Worm (Caenorhabditis elegans) whole organism, young adult: ENCODE measurements around the gene mdt-10.

Experiments used
- B0336.3 ChIP-seq: fragments of 200-800 bp; sonication (Bioruptor generic); IDR thresholded peaks from 2 replicates; pipeline ENCODE4 v1.3.6; 2022; ENCODE audit warnings: missing genetic modification characterization, missing compliant biosample characterization
- C17E4.6 ChIP-seq: fragments of 200-800 bp; sonication (Bioruptor generic); IDR thresholded peaks from 2 replicates; pipeline ENCODE4 v1.3.6; 2022; ENCODE audit warnings: missing genetic modification reagents, missing genetic modification characterization, missing compliant biosample characterization
- F10E7.11 ChIP-seq: sonication (generic microtip); optimal IDR thresholded peaks from 2 replicates; lab custom pipeline; 2017; ENCODE audit warnings: mild to moderate bottlenecking, missing genetic modification characterization, moderate library complexity, missing compliant biosample characterization
- F33H1.4 ChIP-seq: fragments of 200-800 bp; sonication (Bioruptor generic); IDR thresholded peaks from 2 replicates; pipeline ENCODE4 v1.3.6; 2022; ENCODE audit warnings: missing genetic modification reagents, missing genetic modification characterization, missing compliant biosample characterization
- F37B4.10 ChIP-seq: fragments of 200-800 bp; sonication (Bioruptor generic); IDR thresholded peaks from 2 replicates; pipeline ENCODE4 v1.3.6; 2022; ENCODE audit warnings: missing genetic modification characterization, missing compliant biosample characterization
- F39B2.1 ChIP-seq: fragments of 200-800 bp; sonication (Bioruptor generic); IDR thresholded peaks from 2 replicates; pipeline ENCODE4 v1.3.6; 2022; ENCODE audit warnings: missing genetic modification reagents, missing genetic modification characterization, missing compliant biosample characterization
- F52B5.7 ChIP-seq: sonication (generic microtip); optimal IDR thresholded peaks from 2 replicates; lab custom pipeline; 2016; ENCODE audit warnings: mild to moderate bottlenecking, missing genetic modification characterization, missing compliant biosample characterization
- K11D2.4 ChIP-seq: fragments of 200-800 bp; sonication (Bioruptor generic); IDR thresholded peaks from 2 replicates; pipeline ENCODE4 v1.3.6; 2022; ENCODE audit warnings: missing genetic modification reagents, missing genetic modification characterization, missing compliant biosample characterization
- Y53G8AR.9 ChIP-seq: fragments of 200-800 bp; sonication (Bioruptor generic); conservative IDR thresholded peaks from 2 replicates; pipeline ENCODE4 v1.3.6; 2022; ENCODE audit warnings: missing genetic modification reagents, missing genetic modification characterization, missing compliant biosample characterization
- Y79H2A.3 ChIP-seq: fragments of 200-800 bp; sonication (Bioruptor generic); conservative IDR thresholded peaks from 2 replicates; pipeline ENCODE4 v1.3.6; 2022; ENCODE audit warnings: missing genetic modification reagents, missing genetic modification characterization, missing compliant biosample characterization
- akir-1 ChIP-seq: fragments of 200-800 bp; sonication (Bioruptor generic); optimal IDR thresholded peaks from 2 replicates; lab custom pipeline; 2018; ENCODE audit warnings: mild to moderate bottlenecking, missing genetic modification characterization, moderate library complexity, missing compliant biosample characterization
- aptf-2 ChIP-seq: fragments of 200-800 bp; sonication (Bioruptor generic); conservative IDR thresholded peaks from 2 replicates; pipeline ENCODE4 v1.3.6; 2022; ENCODE audit warnings: missing genetic modification reagents, missing genetic modification characterization, missing compliant biosample characterization
- atf-7 ChIP-seq: sonication (generic microtip); optimal IDR thresholded peaks from 2 replicates; lab custom pipeline; 2017; ENCODE audit warnings: mild to moderate bottlenecking, missing genetic modification characterization, missing compliant biosample characterization
- ceh-100 ChIP-seq: fragments of 200-800 bp; sonication (Bioruptor generic); IDR thresholded peaks from 2 replicates; pipeline ENCODE4 v1.3.6; 2022; ENCODE audit warnings: missing genetic modification reagents, missing genetic modification characterization, missing compliant biosample characterization
- ceh-91 ChIP-seq: fragments of 200-800 bp; sonication (Bioruptor generic); IDR thresholded peaks from 2 replicates; pipeline ENCODE4 v1.3.6; 2022; ENCODE audit warnings: missing genetic modification reagents, missing genetic modification characterization, missing compliant biosample characterization
- die-1 ChIP-seq: sonication (generic microtip); optimal IDR thresholded peaks from 2 replicates; lab custom pipeline; 2016; ENCODE audit warnings: missing genotype, mild to moderate bottlenecking, missing genetic modification characterization, missing compliant biosample characterization
- dox-1 ChIP-seq: fragments of 200-800 bp; sonication (Bioruptor generic); IDR thresholded peaks from 2 replicates; pipeline ENCODE4 v1.3.6; 2022; ENCODE audit warnings: missing genetic modification reagents, missing genetic modification characterization, missing compliant biosample characterization
- dpff-1 ChIP-seq: sonication (generic microtip); optimal IDR thresholded peaks from 2 replicates; lab custom pipeline; 2017; ENCODE audit warnings: mild to moderate bottlenecking, missing genetic modification characterization, missing compliant biosample characterization
- egl-44 ChIP-seq: fragments of 200-800 bp; sonication (Bioruptor generic); IDR thresholded peaks from 2 replicates; pipeline ENCODE4 v1.3.6; 2022; ENCODE audit warnings: missing genetic modification reagents, missing genetic modification characterization, missing compliant biosample characterization
- ekl-4 ChIP-seq: fragments of 200-800 bp; sonication (Bioruptor generic); IDR thresholded peaks from 2 replicates; pipeline ENCODE4 v1.3.6; 2022; ENCODE audit warnings: missing genetic modification reagents, missing genetic modification characterization, missing compliant biosample characterization
- gei-17 ChIP-seq: fragments of 200-800 bp; sonication (Bioruptor generic); optimal IDR thresholded peaks from 2 replicates; lab custom pipeline; 2018; ENCODE audit warnings: mild to moderate bottlenecking, missing genetic modification characterization, missing compliant biosample characterization
- hmg-1.2 ChIP-seq: fragments of 200-800 bp; sonication (Bioruptor generic); IDR thresholded peaks from 2 replicates; pipeline ENCODE4 v1.3.6; 2022; ENCODE audit warnings: missing genetic modification reagents, missing genetic modification characterization, missing compliant biosample characterization
- hmg-20 ChIP-seq: fragments of 200-800 bp; sonication (Bioruptor generic); IDR thresholded peaks from 2 replicates; pipeline ENCODE4 v1.3.6; 2022; ENCODE audit warnings: missing genetic modification reagents, missing genetic modification characterization, missing compliant biosample characterization
- lag-1 ChIP-seq: fragments of 200-800 bp; sonication (Bioruptor generic); IDR thresholded peaks from 2 replicates; pipeline ENCODE4 v1.3.6; 2022; ENCODE audit warnings: missing genetic modification reagents, missing genetic modification characterization, missing compliant biosample characterization
- lin-54 ChIP-seq: fragments of 200-800 bp; sonication (Bioruptor generic); optimal IDR thresholded peaks from 2 replicates; lab custom pipeline; 2018; ENCODE audit warnings: mild to moderate bottlenecking, missing genetic modification characterization, missing compliant biosample characterization
- madf-10 ChIP-seq: sonication (generic microtip); optimal IDR thresholded peaks from 2 replicates; lab custom pipeline; 2016; ENCODE audit warnings: mild to moderate bottlenecking, missing genetic modification characterization, missing compliant biosample characterization
- madf-6 ChIP-seq: fragments of 200-800 bp; sonication (Bioruptor generic); IDR thresholded peaks from 2 replicates; pipeline ENCODE4 v1.3.6; 2022; ENCODE audit warnings: missing genetic modification reagents, missing genetic modification characterization, missing compliant biosample characterization
- mcd-1 ChIP-seq: fragments of 200-800 bp; sonication (Bioruptor generic); IDR thresholded peaks from 2 replicates; pipeline ENCODE4 v1.3.6; 2022; ENCODE audit warnings: missing genetic modification reagents, missing genetic modification characterization, missing compliant biosample characterization
- mel-28 ChIP-seq: sonication (generic microtip); optimal IDR thresholded peaks from 2 replicates; lab custom pipeline; 2016; ENCODE audit warnings: borderline replicate concordance, mild to moderate bottlenecking, missing genetic modification characterization, missing compliant biosample characterization
- nfyb-1 ChIP-seq: fragments of 200-800 bp; sonication (Bioruptor generic); IDR thresholded peaks from 2 replicates; pipeline ENCODE4 v1.3.6; 2022; ENCODE audit warnings: missing genetic modification reagents, missing genetic modification characterization, missing compliant biosample characterization
- nhr-27 ChIP-seq: fragments of 200-800 bp; sonication (Bioruptor generic); optimal IDR thresholded peaks from 2 replicates; lab custom pipeline; 2018; ENCODE audit warnings: mild to moderate bottlenecking, missing genetic modification characterization, moderate library complexity, missing compliant biosample characterization
- rcor-1 ChIP-seq: fragments of 200-800 bp; sonication (Bioruptor generic); IDR thresholded peaks from 2 replicates; pipeline ENCODE4 v1.3.6; 2022; ENCODE audit warnings: missing genetic modification reagents, missing genetic modification characterization, missing compliant biosample characterization
- sdz-38 ChIP-seq: sonication (generic microtip); optimal IDR thresholded peaks from 2 replicates; lab custom pipeline; 2016; ENCODE audit warnings: missing genotype, missing genetic modification characterization, missing compliant biosample characterization
- snpc-4 ChIP-seq, 5 experiments: fragments of 150-350 bp in 1 of 5; sonication (generic microtip) in 4 of 5; optimal IDR thresholded peaks; 2 replicates each; lab custom pipeline; 2014 to 2018; ENCODE audit warnings: missing genetic modification characterization in 5 of 5, missing biosample characterization in 3 of 5, antibody characterized with exemption in 2 of 5, mild to moderate bottlenecking in 2 of 5, missing compliant biosample characterization in 2 of 5, missing genotype in 2 of 5, moderate library complexity in 2 of 5, missing genetic modification reagents in 1 of 5
- sptf-2 ChIP-seq: fragments of 200-800 bp; sonication (Bioruptor generic); optimal IDR thresholded peaks from 2 replicates; lab custom pipeline; 2018; ENCODE audit warnings: mild to moderate bottlenecking, missing genetic modification characterization, missing compliant biosample characterization
- tbx-9 ChIP-seq: sonication (generic microtip); optimal IDR thresholded peaks from 2 replicates; lab custom pipeline; 2016; ENCODE audit warnings: borderline replicate concordance, missing genetic modification characterization, inconsistent platforms, missing compliant biosample characterization
- xnd-1 ChIP-seq: sonication (generic microtip); optimal IDR thresholded peaks from 2 replicates; lab custom pipeline; 2016; ENCODE audit warnings: missing genotype, missing genetic modification reagents, missing genetic modification characterization, missing compliant biosample characterization
- zim-3 ChIP-seq: sonication (generic microtip); optimal IDR thresholded peaks from 2 replicates; lab custom pipeline; 2017; ENCODE audit warnings: mild to moderate bottlenecking, missing genetic modification characterization, moderate library complexity, missing compliant biosample characterization
- ztf-25 ChIP-seq: fragments of 200-800 bp; sonication (Bioruptor generic); IDR thresholded peaks from 2 replicates; pipeline ENCODE4 v1.3.6; 2022; ENCODE audit warnings: missing genetic modification reagents, missing genetic modification characterization, missing compliant biosample characterization
- ztf-26 ChIP-seq: sonication (generic microtip); optimal IDR thresholded peaks from 2 replicates; lab custom pipeline; 2017; ENCODE audit warnings: missing genetic modification characterization, missing compliant biosample characterization
- ztf-28 ChIP-seq: fragments of 200-800 bp; sonication (Bioruptor generic); IDR thresholded peaks from 2 replicates; pipeline ENCODE4 v1.3.6; 2022; ENCODE audit warnings: missing genetic modification reagents, missing genetic modification characterization, missing compliant biosample characterization

Gene mdt-10

DNA sequence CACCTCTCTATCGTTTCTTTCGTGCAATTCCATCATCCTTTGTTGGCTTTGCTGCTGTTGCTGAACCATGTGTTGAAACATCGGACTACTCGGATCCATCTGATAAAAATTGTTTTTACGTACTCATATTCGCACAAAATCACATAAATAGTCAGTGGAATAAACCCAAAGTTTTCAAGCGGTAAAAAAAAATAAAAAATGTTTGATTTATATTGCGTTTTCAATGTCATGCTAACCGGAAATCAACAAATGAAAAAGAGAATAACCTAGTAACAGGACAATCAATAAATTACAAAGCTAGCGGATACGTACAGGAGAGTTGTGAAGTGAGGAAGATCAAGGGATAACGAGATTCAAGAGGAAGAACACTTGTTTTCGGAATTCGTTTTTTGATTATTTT lies at the start of gene mdt-10:
mdt-10 (minus strand) TSS at position 101 of the 400 bp plus-strand sequence.
- no peak for TF ChIP-seq die-1 (tag; lab: Kevin White, UChicago)
- TF ChIP-seq xnd-1 (tag; lab: Kevin White, UChicago): no peak
- no peak for TF ChIP-seq F33H1.4 (GFP tag; lab: Robert Waterston, UW)
- TF ChIP-seq dpff-1 (tag; lab: Kevin White, UChicago): no peak
- no peak for TF ChIP-seq lin-54 (GFP tag; lab: Kevin White, UChicago)
- no peak for TF ChIP-seq egl-44 (GFP tag; lab: Robert Waterston, UW)
- no peak for TF ChIP-seq K11D2.4 (GFP tag; lab: Robert Waterston, UW)
- no peak for TF ChIP-seq nfyb-1 (GFP tag; lab: Robert Waterston, UW)

DNA sequence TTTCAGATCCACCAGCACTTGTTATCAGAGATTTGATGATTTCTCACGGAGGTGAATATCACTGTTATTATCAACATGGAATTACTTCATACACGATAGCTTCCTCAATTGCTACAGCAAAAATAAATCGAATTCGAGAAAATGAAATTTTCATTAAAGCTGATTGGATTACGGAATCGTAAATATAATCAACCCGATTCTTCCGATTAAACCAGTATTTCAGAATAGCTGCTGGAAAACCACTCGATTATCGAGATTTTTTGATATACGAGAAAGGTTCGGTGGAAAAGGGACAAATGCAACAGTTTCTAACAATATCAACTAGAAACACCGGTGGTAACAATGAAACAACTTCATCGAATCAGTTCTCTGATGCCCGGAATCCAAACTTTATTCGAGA lies 47.1 kb upstream of the mdt-10 start:
- TF ChIP-seq F33H1.4 (GFP tag; lab: Robert Waterston, UW) (no peak), zim-3 (tag; lab: Kevin White, UChicago) (no peak), tbx-9 (tag; lab: Kevin White, UChicago) (no peak), mcd-1 (no peak), xnd-1 (tag; lab: Kevin White, UChicago) (no peak), hmg-20 (GFP tag; lab: Robert Waterston, UW) (no peak), akir-1 (GFP tag; lab: Kevin White, UChicago) (no peak), snpc-4 (GFP tag; optimal IDR thresholded peaks at IDR 0.05; lab: Kevin White, UChicago) (no peak), snpc-4 (tag; optimal IDR thresholded peaks at IDR 0.05; lab: Kevin White, UChicago) (no peak)
- TF ChIP-seq, all 124 proteins: peak for 0

DNA sequence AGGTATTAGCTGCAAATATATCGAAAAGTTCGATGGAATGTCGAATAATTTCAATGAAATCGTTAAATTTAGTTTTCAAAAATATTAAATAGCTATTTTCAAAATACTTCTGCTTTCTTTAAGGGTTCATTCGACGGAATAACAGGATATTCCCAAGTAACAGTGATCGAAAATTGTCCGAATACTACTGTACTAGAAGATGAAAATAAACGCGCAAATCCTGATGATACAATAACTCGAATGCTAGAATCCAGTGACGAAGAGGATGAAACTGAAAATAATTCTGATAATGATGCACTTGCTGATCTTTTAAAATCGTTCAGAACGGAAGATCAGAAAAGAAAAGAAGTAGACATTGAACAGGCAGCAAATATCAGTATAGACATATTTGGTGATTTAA lies 45.9 kb upstream of the mdt-10 start:
- TF ChIP-seq ztf-28 (GFP tag; lab: Robert Waterston, UW) (no peak), atf-7 (tag; lab: Kevin White, UChicago) (no peak)

- no peak for TF ChIP-seq die-1 (tag; lab: Kevin White, UChicago)
- TF ChIP-seq madf-6 (GFP tag; lab: Robert Waterston, UW): peak; percentile 37; the same call in 1 of the 2 replicates
- no peak for TF ChIP-seq ztf-25 (GFP tag; lab: Robert Waterston, UW)
- peak; percentile 1 for TF ChIP-seq atf-7 (tag; lab: Kevin White, UChicago)
- TF ChIP-seq mel-28 (tag; lab: Kevin White, UChicago): no peak
- TF ChIP-seq sdz-38 (tag; lab: Kevin White, UChicago): no peak
- TF ChIP-seq madf-10 (tag; lab: Kevin White, UChicago): no peak
- TF ChIP-seq aptf-2 (GFP tag; lab: Robert Waterston, UW): no peak
- TF ChIP-seq nfyb-1 (GFP tag; lab: Robert Waterston, UW): 0 out of 2 replicates have a peak, but pooled peaks have one; percentile 29
- no peak for TF ChIP-seq C17E4.6
- no peak for TF ChIP-seq lin-54 (GFP tag; lab: Kevin White, UChicago)
- TF ChIP-seq F33H1.4 (GFP tag; lab: Robert Waterston, UW): no peak
- no peak for TF ChIP-seq hmg-1.2 (GFP tag; lab: Robert Waterston, UW)
- TF ChIP-seq Y53G8AR.9 (GFP tag; lab: Robert Waterston, UW): peak; percentile 65; the same call in 1 of the 2 replicates
- peak; percentile 78 for TF ChIP-seq nhr-27 (tag; lab: Kevin White, UChicago)
- TF ChIP-seq akir-1 (GFP tag; lab: Kevin White, UChicago): no peak
- TF ChIP-seq F10E7.11: no peak
- no peak for TF ChIP-seq ceh-91 (GFP tag; lab: Robert Waterston, UW)
- peak; percentile 45; the same call in 1 of the 2 replicates for TF ChIP-seq rcor-1 (GFP tag; lab: Robert Waterston, UW)
- TF ChIP-seq dox-1 (GFP tag; lab: Robert Waterston, UW): no peak
- TF ChIP-seq F39B2.1: peak; percentile 84
- TF ChIP-seq xnd-1 (tag; lab: Kevin White, UChicago): no peak
- TF ChIP-seq ceh-100 (GFP tag; lab: Robert Waterston, UW): peak; percentile 36; the same call in 1 of the 2 replicates
- no peak for TF ChIP-seq F37B4.10 (GFP tag; lab: Robert Waterston, UW)
- TF ChIP-seq Y79H2A.3 (GFP tag; lab: Robert Waterston, UW): no peak
- TF ChIP-seq F52B5.7: no peak
- no peak for TF ChIP-seq sptf-2 (GFP tag; lab: Kevin White, UChicago)
- TF ChIP-seq gei-17: no peak
- 0 out of 2 replicates have a peak, but pooled peaks have one; percentile 10 for TF ChIP-seq ekl-4 (GFP tag; lab: Robert Waterston, UW)
- TF ChIP-seq lag-1 (GFP tag; lab: Robert Waterston, UW): no peak
- TF ChIP-seq ztf-26: no peak
- peak; percentile 73 for TF ChIP-seq B0336.3 (GFP tag; lab: Robert Waterston, UW)
These were observed 45.4 kb upstream of the mdt-10 start, which contains the start of gene rev-1 for ce11 chrII:7900190-7900672. Gene rev-1 (plus strand): TSS chrII:7900622.
